Fruit fly (Drosophila melanogaster) whole organism, embryonic: ENCODE data around the gene AstCC.

Experiments
- Asciz ChIP-seq: fragments of 200-800 bp; sonication (Bioruptor generic); optimal IDR thresholded peaks from 2 replicates; lab custom pipeline; 2017; ENCODE audit warnings: missing biosample characterization, mild to moderate bottlenecking, missing genetic modification characterization, missing genetic modification reagents
- Atf3 ChIP-seq: fragments of 200-800 bp; sonication (Bioruptor generic); optimal IDR thresholded peaks from 3 replicates; lab custom pipeline; 2016; ENCODE audit warnings: missing biosample characterization, missing genetic modification characterization
- B-H1 ChIP-seq: fragments of 200-800 bp; sonication (Bioruptor generic); IDR thresholded peaks from 3 replicates; pipeline ENCODE4 v1.3.6; 2022; ENCODE audit warnings: missing biosample characterization, missing genetic modification characterization
- Bdp1 ChIP-seq: fragments of 200-800 bp; sonication (Bioruptor generic); optimal IDR thresholded peaks from 3 replicates; lab custom pipeline; 2016; ENCODE audit warnings: missing biosample characterization, missing genetic modification characterization
- CG12942 ChIP-seq: fragments of 200-800 bp; sonication (Bioruptor generic); optimal IDR thresholded peaks from 3 replicates; lab custom pipeline; 2016; ENCODE audit warnings: missing biosample characterization, missing genetic modification characterization
- CG14014 ChIP-seq: fragments of 200-800 bp; sonication (Bioruptor generic); IDR thresholded peaks from 2 replicates; pipeline ENCODE4 v1.3.6; 2022; ENCODE audit warnings: missing biosample characterization, missing genetic modification characterization
- CG14860 ChIP-seq: fragments of 200-800 bp; sonication (Bioruptor generic); IDR thresholded peaks from 3 replicates; pipeline ENCODE4 v1.3.6; 2022; ENCODE audit warnings: missing biosample characterization, missing genetic modification characterization; ENCODE audit not compliant: partially characterized antibody
- CG15011 ChIP-seq: fragments of 200-800 bp; sonication (Bioruptor generic); optimal IDR thresholded peaks from 3 replicates; lab custom pipeline; 2018; ENCODE audit warnings: missing biosample characterization, mild to moderate bottlenecking, missing genetic modification characterization
- CG15696 ChIP-seq: fragments of 200-800 bp; sonication (Bioruptor generic); optimal IDR thresholded peaks from 2 replicates; lab custom pipeline; 2019; ENCODE audit warnings: missing biosample characterization, mild to moderate bottlenecking, missing genetic modification characterization, moderate library complexity
- CG17186 ChIP-seq: fragments of 200-800 bp; sonication (Bioruptor generic); optimal IDR thresholded peaks from 3 replicates; lab custom pipeline; 2017; ENCODE audit warnings: missing biosample characterization, missing genetic modification reagents, missing genetic modification characterization
- CG17359 ChIP-seq: fragments of 200-800 bp; sonication (Bioruptor generic); optimal IDR thresholded peaks from 3 replicates; lab custom pipeline; 2018; ENCODE audit warnings: missing biosample characterization, mild to moderate bottlenecking, missing genetic modification characterization, moderate library complexity
- CG17612 ChIP-seq: fragments of 200-800 bp; sonication (Bioruptor generic); IDR thresholded peaks from 2 replicates; pipeline ENCODE4 v1.3.6; 2022; ENCODE audit warnings: missing biosample characterization, missing genetic modification characterization
- CG17829 ChIP-seq: fragments of 200-800 bp; optimal IDR thresholded peaks from 2 replicates; lab custom pipeline; 2019; ENCODE audit warnings: missing biosample characterization, mild to moderate bottlenecking, missing genetic modification characterization, moderate library complexity
- CG30403 ChIP-seq: fragments of 200-800 bp; sonication (Bioruptor generic); optimal IDR thresholded peaks from 3 replicates; lab custom pipeline; 2016; ENCODE audit warnings: missing biosample characterization, missing genetic modification characterization
- CG32767 ChIP-seq: fragments of 200-800 bp; sonication (Bioruptor generic); IDR thresholded peaks from 2 replicates; pipeline ENCODE4 v1.3.6; 2022; ENCODE audit warnings: missing biosample characterization, missing genetic modification characterization
- CG3281 ChIP-seq: fragments of 200-800 bp; sonication (Bioruptor generic); optimal IDR thresholded peaks from 3 replicates; lab custom pipeline; 2017; ENCODE audit warnings: missing biosample characterization, mild to moderate bottlenecking, missing genetic modification characterization
- CG34376 ChIP-seq: fragments of 200-800 bp; sonication (Bioruptor generic); optimal IDR thresholded peaks from 2 replicates; lab custom pipeline; 2018; ENCODE audit warnings: missing biosample characterization, mild to moderate bottlenecking, missing genetic modification characterization
- CG3838 ChIP-seq: fragments of 200-800 bp; sonication (Bioruptor generic); optimal IDR thresholded peaks from 3 replicates; lab custom pipeline; 2016; ENCODE audit warnings: missing biosample characterization, missing genetic modification characterization
- CG4617 ChIP-seq: fragments of 200-800 bp; sonication (Bioruptor generic); optimal IDR thresholded peaks from 3 replicates; lab custom pipeline; 2016; ENCODE audit warnings: missing biosample characterization, missing genetic modification characterization, borderline replicate concordance
- CG6683 ChIP-seq: fragments of 200-800 bp; sonication (Bioruptor generic); optimal IDR thresholded peaks from 2 replicates; lab custom pipeline; 2017; ENCODE audit warnings: missing biosample characterization, mild to moderate bottlenecking, missing genetic modification characterization, missing genetic modification reagents
- CG6791 ChIP-seq: fragments of 200-800 bp; sonication (Bioruptor generic); IDR thresholded peaks from 3 replicates; pipeline ENCODE4 v1.3.6; 2022; ENCODE audit warnings: missing biosample characterization, missing genetic modification characterization; ENCODE audit not compliant: partially characterized antibody
- CG8359 ChIP-seq: fragments of 200-800 bp; sonication (Bioruptor generic); optimal IDR thresholded peaks from 2 replicates; lab custom pipeline; 2017; ENCODE audit warnings: missing biosample characterization, mild to moderate bottlenecking, missing genetic modification characterization, borderline replicate concordance
- CTCF ChIP-seq: fragments of 200-800 bp; sonication (Bioruptor generic); optimal IDR thresholded peaks from 2 replicates; lab custom pipeline; 2017; ENCODE audit warnings: missing biosample characterization, mild to moderate bottlenecking, missing genetic modification characterization, moderate library complexity
- Dek ChIP-seq: fragments of 200-800 bp; sonication (Bioruptor generic); optimal IDR thresholded peaks from 3 replicates; lab custom pipeline; 2019; ENCODE audit warnings: missing biosample characterization, mild to moderate bottlenecking, missing genetic modification characterization, moderate library complexity
- Doc2 ChIP-seq: fragments of 200-800 bp; sonication (Bioruptor generic); IDR thresholded peaks from 2 replicates; pipeline ENCODE4 v1.3.6; 2022; ENCODE audit warnings: missing biosample characterization, missing genetic modification characterization
- Eip74EF ChIP-seq, 2 experiments: fragments of 200-800 bp in 1 of 2; fragments of >200 bp in 1 of 2; sonication (Bioruptor generic) in 1 of 2; optimal IDR thresholded peaks; 2 replicates each; lab custom pipeline; 2017 to 2019; ENCODE audit warnings: missing biosample characterization in 2 of 2, missing genetic modification characterization in 2 of 2, mild to moderate bottlenecking in 1 of 2, moderate library complexity in 1 of 2
- Fer1 ChIP-seq: fragments of 200-800 bp; sonication (Bioruptor generic); optimal IDR thresholded peaks from 2 replicates; lab custom pipeline; 2017; ENCODE audit warnings: missing biosample characterization, mild to moderate bottlenecking, missing genetic modification characterization
- HLH3B ChIP-seq: fragments of 200-800 bp; sonication (Bioruptor generic); IDR thresholded peaks from 2 replicates; pipeline ENCODE4 v1.3.6; 2022; ENCODE audit warnings: missing biosample characterization, missing genetic modification characterization
- Kr ChIP-seq: fragments of 200-800 bp; sonication (Bioruptor generic); optimal IDR thresholded peaks from 2 replicates; lab custom pipeline; 2017; ENCODE audit warnings: missing biosample characterization, mild to moderate bottlenecking, missing genetic modification characterization
- Mad ChIP-seq: fragments of 200-800 bp; sonication (Bioruptor generic); optimal IDR thresholded peaks from 2 replicates; lab custom pipeline; 2016; ENCODE audit warnings: missing biosample characterization, missing genetic modification characterization
- Med ChIP-seq: fragments of 200-800 bp; sonication (Bioruptor generic); peaks from one replicate; lab custom pipeline; 2016; ENCODE audit warnings: missing biosample characterization, missing genetic modification characterization, mild to moderate bottlenecking, inconsistent platforms, moderate library complexity
- al ChIP-seq: fragments of 200-800 bp; sonication (Bioruptor generic); IDR thresholded peaks from 2 replicates; pipeline ENCODE4 v1.3.6; 2022; ENCODE audit warnings: missing biosample characterization, missing genetic modification characterization
- aop ChIP-seq: fragments of 200-800 bp; sonication (Bioruptor generic); IDR thresholded peaks from 2 replicates; pipeline ENCODE4 v1.3.6; 2022; ENCODE audit warnings: missing biosample characterization, missing genetic modification characterization
- ase ChIP-seq: fragments of 200-800 bp; sonication (Bioruptor generic); IDR thresholded peaks from 3 replicates; pipeline ENCODE4 v1.3.6; 2022; ENCODE audit warnings: missing biosample characterization, missing genetic modification characterization
- danr ChIP-seq: fragments of 200-800 bp; sonication (Bioruptor generic); IDR thresholded peaks from 2 replicates; pipeline ENCODE4 v1.3.6; 2022; ENCODE audit warnings: missing biosample characterization, missing genetic modification characterization
- dm ChIP-seq: fragments of 200-800 bp; sonication (Bioruptor generic); optimal IDR thresholded peaks from 3 replicates; lab custom pipeline; 2016; ENCODE audit warnings: missing biosample characterization, missing genetic modification characterization
- ewg ChIP-seq: fragments of 200-800 bp; sonication (Bioruptor generic); optimal IDR thresholded peaks from 3 replicates; lab custom pipeline; 2017; ENCODE audit warnings: mild to moderate bottlenecking, missing biosample characterization, missing genetic modification reagents, missing genetic modification characterization
- fd64A ChIP-seq: fragments of 200-800 bp; sonication (Bioruptor generic); optimal IDR thresholded peaks from 3 replicates; lab custom pipeline; 2018; ENCODE audit warnings: missing biosample characterization, mild to moderate bottlenecking, missing genetic modification characterization
- gcm2 ChIP-seq: fragments of 200-800 bp; sonication (Bioruptor generic); optimal IDR thresholded peaks from 2 replicates; lab custom pipeline; 2016; ENCODE audit warnings: missing biosample characterization, missing genetic modification characterization
- ken ChIP-seq: fragments of 200-800 bp; sonication (Bioruptor generic); IDR thresholded peaks from 3 replicates; pipeline ENCODE4 v1.3.6; 2022; ENCODE audit warnings: missing biosample characterization, missing genetic modification characterization
- maf-S ChIP-seq: fragments of 200-800 bp; sonication (Bioruptor generic); optimal IDR thresholded peaks from 2 replicates; lab custom pipeline; 2016; ENCODE audit warnings: missing biosample characterization, missing genetic modification characterization
- nau ChIP-seq: fragments of 200-800 bp; sonication (Bioruptor generic); optimal IDR thresholded peaks from 3 replicates; lab custom pipeline; 2017; ENCODE audit warnings: missing biosample characterization, mild to moderate bottlenecking, missing genetic modification characterization, missing genetic modification reagents
- pros ChIP-seq: fragments of 200-800 bp; sonication (Bioruptor generic); optimal IDR thresholded peaks from 3 replicates; lab custom pipeline; 2019; ENCODE audit warnings: missing biosample characterization, mild to moderate bottlenecking, missing genetic modification characterization, moderate library complexity
- ranshi ChIP-seq: fragments of 200-800 bp; sonication (Bioruptor generic); IDR thresholded peaks from 2 replicates; pipeline ENCODE4 v1.3.6; 2022; ENCODE audit warnings: missing biosample characterization, missing genetic modification characterization
- row ChIP-seq: fragments of 200-800 bp; sonication (Bioruptor generic); IDR thresholded peaks from 3 replicates; pipeline ENCODE4 v1.3.6; 2022; ENCODE audit warnings: missing biosample characterization, missing genetic modification characterization
- sisA ChIP-seq: fragments of 200-800 bp; sonication (Bioruptor generic); IDR thresholded peaks from 2 replicates; pipeline ENCODE4 v1.3.6; 2022; ENCODE audit warnings: missing biosample characterization, missing genetic modification characterization
- sna ChIP-seq: fragments of 200-800 bp; sonication (Bioruptor generic); IDR thresholded peaks from 2 replicates; pipeline ENCODE4 v1.3.6; 2022; ENCODE audit warnings: missing biosample characterization, missing genetic modification characterization; ENCODE audit not compliant: partially characterized antibody
- zf30C ChIP-seq: fragments of 200-800 bp; sonication (Bioruptor generic); optimal IDR thresholded peaks from 3 replicates; lab custom pipeline; 2018; ENCODE audit warnings: missing biosample characterization, mild to moderate bottlenecking, missing genetic modification characterization
- zfh1 ChIP-seq: fragments of 200-800 bp; sonication (Bioruptor generic); IDR thresholded peaks from 3 replicates; pipeline ENCODE4 v1.3.6; 2022; ENCODE audit warnings: missing biosample characterization, missing genetic modification characterization

The AstCC gene

dm6 chr2L:11057333-11058110 lies 27.5 kb downstream of the AstCC start (continued):
- peak in 1 of 2 experiments; percentile 76 for TF ChIP-seq Eip74EF (GFP tag; optimal IDR thresholded peaks at IDR 0.05; lab: Kevin White, UChicago)
- TF ChIP-seq Atf3 (GFP tag; lab: Kevin White, UChicago): peak; percentile 29
- TF ChIP-seq Asciz (GFP tag; lab: Kevin White, UChicago): peak; percentile 58
- peak; percentile 67 for TF ChIP-seq CG14014
- TF ChIP-seq CG17186 (GFP tag; lab: Kevin White, UChicago): no peak
- TF ChIP-seq ase (GFP tag; lab: Robert Waterston, UW): peak; percentile 53; the same call in 1 of the 3 replicates
- TF ChIP-seq sisA (GFP tag; lab: Robert Waterston, UW): peak; percentile 69
- peak; percentile 2 for TF ChIP-seq CTCF
- TF ChIP-seq Kr: no peak
- peak; percentile 26 for TF ChIP-seq fd64A
- TF ChIP-seq CG6791 (GFP tag; lab: Robert Waterston, UW): no peak
- peak; percentile 87 for TF ChIP-seq Med (GFP tag; lab: Kevin White, UChicago)
- TF ChIP-seq dm (GFP tag; lab: Kevin White, UChicago): peak; percentile 49
- no peak for TF ChIP-seq pros (GFP tag; lab: Kevin White, UChicago)
- peak; percentile 71 for TF ChIP-seq CG17829 (tag; lab: Kevin White, UChicago)
- no peak for TF ChIP-seq CG3838 (GFP tag; lab: Kevin White, UChicago)
- peak; percentile 63 for TF ChIP-seq nau (GFP tag; lab: Kevin White, UChicago)
- no peak for TF ChIP-seq zf30C (GFP tag; lab: Kevin White, UChicago)
- TF ChIP-seq CG14860 (GFP tag; lab: Robert Waterston, UW): no peak
- peak; percentile 42 for TF ChIP-seq Fer1 (GFP tag; lab: Kevin White, UChicago)
- no peak for TF ChIP-seq aop (GFP tag; lab: Robert Waterston, UW)
- no peak for TF ChIP-seq sna
- TF ChIP-seq Bdp1: peak; percentile 46
- TF ChIP-seq gcm2 (GFP tag; lab: Kevin White, UChicago): peak; percentile 83
- peak; percentile 40 for TF ChIP-seq CG6683 (GFP tag; lab: Kevin White, UChicago)
- peak; percentile 44; the same call in 1 of the 2 replicates for TF ChIP-seq danr
- peak; percentile 75 for TF ChIP-seq Mad (GFP tag; lab: Kevin White, UChicago)
- no peak for TF ChIP-seq Doc2 (GFP tag; lab: Robert Waterston, UW)
- TF ChIP-seq HLH3B (GFP tag; lab: Robert Waterston, UW): peak; percentile 51
- peak; percentile 72 for TF ChIP-seq al (GFP tag; lab: Robert Waterston, UW)
- peak; percentile 33 for TF ChIP-seq ranshi (GFP tag; lab: Robert Waterston, UW)
- peak; percentile 51 for TF ChIP-seq CG3281
- no peak for TF ChIP-seq CG17612 (GFP tag; lab: Robert Waterston, UW)
- peak; percentile 53 for TF ChIP-seq CG34376 (GFP tag; lab: Kevin White, UChicago)
- peak; percentile 73; the same call in 1 of the 2 replicates for TF ChIP-seq CG32767 (GFP tag; lab: Robert Waterston, UW)
- peak; percentile 78 for TF ChIP-seq CG30403 (GFP tag; lab: Kevin White, UChicago)
- TF ChIP-seq row: peak; percentile 94
- peak; percentile 18 for TF ChIP-seq maf-S (GFP tag; lab: Kevin White, UChicago)
- peak; percentile 27 for TF ChIP-seq Dek (tag; lab: Kevin White, UChicago)
- peak; percentile 79 for TF ChIP-seq ken (GFP tag; lab: Robert Waterston, UW)
- peak; percentile 54 for TF ChIP-seq ewg (GFP tag; lab: Kevin White, UChicago)
- peak; percentile 55 for TF ChIP-seq CG17359 (tag; lab: Kevin White, UChicago)
- no peak for TF ChIP-seq CG15696 (tag; lab: Kevin White, UChicago)
- TF ChIP-seq CG15011: no peak
- peak; percentile 69 for TF ChIP-seq CG12942 (GFP tag; lab: Kevin White, UChicago)
- TF ChIP-seq B-H1 (GFP tag; lab: Robert Waterston, UW): peak; percentile 71
- TF ChIP-seq CG8359 (GFP tag; lab: Kevin White, UChicago): no peak
- peak; percentile 53 for TF ChIP-seq CG4617
- TF ChIP-seq zfh1 (GFP tag; lab: Robert Waterston, UW): peak; percentile 68; the same call in 2 of the 3 replicates
